Fruit fly (Drosophila melanogaster): ENCODE data around the gene Aven.
A peak's percentile ranks its signal among the peaks of the same experiment; 100 is the strongest.

dm6 chrX:12660030-12660630 lies 30.7 kb upstream of the Aven start:
- TF ChIP-seq Scr (GFP tag; IDR thresholded peaks at IDR 0.05; ENCODE audit: partially characterized antibody) (no peak), lola (GFP tag; optimal IDR thresholded peaks at IDR 0.05) (no peak), Hr39 (optimal IDR thresholded peaks at IDR 0.05) (no peak), Eip74EF (GFP tag; optimal IDR thresholded peaks at IDR 0.05) (no peak), CG4360 (GFP tag; IDR thresholded peaks at IDR 0.05) (0 out of 2 replicates have a peak, but pooled peaks have one; percentile 9), Dll (GFP tag; IDR thresholded peaks at IDR 0.05; ENCODE audit: partially characterized antibody) (no peak), CG15601 (tag; optimal IDR thresholded peaks at IDR 0.05) (no peak), Lpt (GFP tag; optimal IDR thresholded peaks at IDR 0.05) (no peak), z (GFP tag; IDR thresholded peaks at IDR 0.05) (no peak), CG18599 (GFP tag; optimal IDR thresholded peaks at IDR 0.05) (peak; percentile 37), CG10543 (GFP tag; optimal IDR thresholded peaks at IDR 0.05) (peak; percentile 18), psq (GFP tag; optimal IDR thresholded peaks at IDR 0.05) (peak; percentile 53), PHDP (tag; optimal IDR thresholded peaks at IDR 0.05) (no peak)
